Worm (Caenorhabditis elegans) whole organism, L4/young adult: Measurements from ENCODE around the gene znf-207.
A peak's percentile ranks its signal among the peaks of the same experiment; 100 is the strongest.
"Not testable (repeated sequence)": the region's sequence is repeated elsewhere in the genome, so short reads cannot be mapped to it uniquely, and the experiment has no call there.

Experiments used
- W03F9.2 ChIP-seq: fragments of 150-350 bp; optimal IDR thresholded peaks from 2 replicates; lab custom pipeline; 2014; ENCODE audit warnings: missing biosample characterization, missing genetic modification characterization
- dao-5 ChIP-seq: sonication (generic microtip); optimal IDR thresholded peaks from 2 replicates; lab custom pipeline; 2016; ENCODE audit warnings: missing genotype, missing genetic modification characterization, moderate library complexity, missing compliant biosample characterization
- him-1 ChIP-seq: sonication (generic microtip); optimal IDR thresholded peaks from 2 replicates; lab custom pipeline; 2016; ENCODE audit warnings: missing genotype, missing genetic modification reagents, missing genetic modification characterization, missing compliant biosample characterization

The znf-207 gene

ce11 chrIV:11310624-11311023 lies at the start of gene znf-207:
Gene znf-207 (plus strand): TSS chrIV:11310972.
- TF ChIP-seq dao-5 (tag; lab: Kevin White, UChicago) (no peak), W03F9.2 (tag; lab: Kevin White, UChicago) (peak; percentile 49)

ce11 chrIV:11261535-11261934 lies 49.2 kb upstream of the znf-207 start, which contains the start of gene F54D1.1:
Gene F54D1.1 (plus strand): TSS chrIV:11261835.
- TF ChIP-seq dao-5 (tag; lab: Kevin White, UChicago) (no peak), W03F9.2 (tag; lab: Kevin White, UChicago) (no peak), him-1 (tag; lab: Kevin White, UChicago) (no peak)

ce11 chrIV:11263101-11263500 lies 47.7 kb upstream of the znf-207 start, which contains the start of gene col-126:
Gene col-126 (plus strand): TSS chrIV:11263401.
- not testable (repeated sequence) for TF ChIP-seq W03F9.2, him-1, dao-5 (tag; lab: Kevin White, UChicago)

- TF ChIP-seq W03F9.2 (tag; lab: Kevin White, UChicago) (no peak), him-1 (tag; lab: Kevin White, UChicago) (no peak), dao-5 (tag; lab: Kevin White, UChicago) (no peak)
Observed at ce11 chrIV:11266090-11266489, 44.7 kb upstream of the znf-207 start, which contains the start of gene col-127. Gene col-127 (minus strand): TSS chrIV:11266190.

ce11 chrIV:11269483-11269882 lies 41.3 kb upstream of the znf-207 start:
- TF ChIP-seq him-1 (tag; lab: Kevin White, UChicago): no peak
- TF ChIP-seq W03F9.2 (tag; lab: Kevin White, UChicago): no peak
- TF ChIP-seq dao-5 (tag; lab: Kevin White, UChicago): no peak

- no peak for TF ChIP-seq him-1 (tag; lab: Kevin White, UChicago)
- no peak for TF ChIP-seq dao-5 (tag; lab: Kevin White, UChicago)
- no peak for TF ChIP-seq W03F9.2 (tag; lab: Kevin White, UChicago)
Observed at ce11 chrIV:11271262-11271661, 39.5 kb upstream of the znf-207 start, which contains the start of gene nhr-7. Gene nhr-7 (minus strand): TSS chrIV:11271362.

ce11 chrIV:11273151-11273550 lies 37.6 kb upstream of the znf-207 start, which contains the start of gene gtl-2:
Gene gtl-2 (plus strand): TSS chrIV:11273451.
- TF ChIP-seq dao-5 (tag; lab: Kevin White, UChicago) (no peak), him-1 (tag; lab: Kevin White, UChicago) (no peak), W03F9.2 (tag; lab: Kevin White, UChicago) (no peak)

ce11 chrIV:11276026-11276425 lies 34.7 kb upstream of the znf-207 start:
- TF ChIP-seq dao-5 (tag; lab: Kevin White, UChicago) (no peak), him-1 (tag; lab: Kevin White, UChicago) (no peak), W03F9.2 (tag; lab: Kevin White, UChicago) (no peak)

ce11 chrIV:11284102-11284531 lies 26.7 kb upstream of the znf-207 start:
- no peak for TF ChIP-seq dao-5 (tag; lab: Kevin White, UChicago)
- no peak for TF ChIP-seq W03F9.2 (tag; lab: Kevin White, UChicago)
- no peak for TF ChIP-seq him-1 (tag; lab: Kevin White, UChicago)

ce11 chrIV:11285239-11285638 lies 25.5 kb upstream of the znf-207 start:
- no peak for TF ChIP-seq him-1 (tag; lab: Kevin White, UChicago)
- TF ChIP-seq W03F9.2 (tag; lab: Kevin White, UChicago): no peak
- no peak for TF ChIP-seq dao-5 (tag; lab: Kevin White, UChicago)

- TF ChIP-seq W03F9.2 (tag; lab: Kevin White, UChicago) (no peak), him-1 (tag; lab: Kevin White, UChicago) (no peak), dao-5 (tag; lab: Kevin White, UChicago) (no peak)
Observed at ce11 chrIV:11286112-11286511, 24.7 kb upstream of the znf-207 start.

ce11 chrIV:11287511-11287910 lies 23.3 kb upstream of the znf-207 start, which contains the start of gene F54D1.6:
Gene F54D1.6 (plus strand): TSS chrIV:11287811.
- TF ChIP-seq dao-5 (tag; lab: Kevin White, UChicago): no peak
- TF ChIP-seq W03F9.2 (tag; lab: Kevin White, UChicago): no peak
- TF ChIP-seq him-1 (tag; lab: Kevin White, UChicago): no peak

ce11 chrIV:11288965-11289364 lies 21.8 kb upstream of the znf-207 start:
- TF ChIP-seq him-1 (tag; lab: Kevin White, UChicago) (no peak), W03F9.2 (tag; lab: Kevin White, UChicago) (no peak), dao-5 (tag; lab: Kevin White, UChicago) (no peak)

- TF ChIP-seq him-1 (tag; lab: Kevin White, UChicago) (no peak), W03F9.2 (tag; lab: Kevin White, UChicago) (no peak), dao-5 (tag; lab: Kevin White, UChicago) (no peak)
Observed at ce11 chrIV:11296787-11297186, 14.0 kb upstream of the znf-207 start, which contains the start of gene mttu-1. Gene mttu-1 (minus strand): TSS chrIV:11296887.
